Worm (Caenorhabditis elegans) whole organism, L4 larva: ENCODE measurements around the gene ncx-7.

Experiments used
- F10B5.3 ChIP-seq: sonication (generic microtip); optimal IDR thresholded peaks from 2 replicates; lab custom pipeline; 2016; ENCODE audit warnings: mild to moderate bottlenecking, missing genetic modification characterization, missing compliant biosample characterization
- ZK546.5 ChIP-seq, 2 experiments: sonication (generic microtip); optimal IDR thresholded peaks; 2 replicates each; lab custom pipeline; 2017; ENCODE audit warnings: missing biosample characterization in 2 of 2, missing genetic modification characterization in 2 of 2
- dpl-1 ChIP-seq: fragments of 150-350 bp; optimal IDR thresholded peaks from 2 replicates; lab custom pipeline; 2014; ENCODE audit warnings: missing biosample characterization, missing genetic modification reagents, missing genetic modification characterization
- hlh-11 ChIP-seq: fragments of 200-800 bp; sonication (Bioruptor generic); optimal IDR thresholded peaks from 2 replicates; lab custom pipeline; 2018; ENCODE audit warnings: mild to moderate bottlenecking, missing genetic modification characterization, missing compliant biosample characterization
- lsy-2 ChIP-seq, 2 experiments: fragments of 150-350 bp in 1 of 2; sonication (generic microtip) in 1 of 2; optimal IDR thresholded peaks; 2 replicates each; lab custom pipeline; 2014 to 2017; ENCODE audit warnings: missing biosample characterization in 2 of 2, missing genetic modification characterization in 2 of 2
- mdl-1 ChIP-seq, 2 experiments: fragments of 150-350 bp in 1 of 2; sonication (generic microtip) in 1 of 2; optimal IDR thresholded peaks; 2 replicates each; lab custom pipeline; 2014 to 2017; ENCODE audit warnings: missing biosample characterization in 2 of 2, missing genetic modification characterization in 2 of 2
- nhr-11 ChIP-seq: fragments of 150-350 bp; optimal IDR thresholded peaks from 2 replicates; lab custom pipeline; 2014; ENCODE audit warnings: missing biosample characterization, missing genetic modification characterization
- nhr-237 ChIP-seq: sonication (generic microtip); optimal IDR thresholded peaks from 2 replicates; lab custom pipeline; 2017; ENCODE audit warnings: missing biosample characterization, missing genetic modification characterization
- nhr-77 ChIP-seq: fragments of 150-350 bp; optimal IDR thresholded peaks from 2 replicates; lab custom pipeline; 2014; ENCODE audit warnings: missing biosample characterization, missing genetic modification characterization
- pqm-1 ChIP-seq: sonication (generic microtip); optimal IDR thresholded peaks from 2 replicates; lab custom pipeline; 2017; ENCODE audit warnings: missing biosample characterization, missing genetic modification characterization
- unc-39 ChIP-seq: sonication (generic microtip); optimal IDR thresholded peaks from 2 replicates; lab custom pipeline; 2017; ENCODE audit warnings: missing biosample characterization, missing genetic modification characterization

- no peak for TF ChIP-seq lsy-2 (tag; optimal IDR thresholded peaks at IDR 0.05; lab: Kevin White, UChicago)
- TF ChIP-seq dpl-1 (GFP tag; lab: Kevin White, UChicago) = no peak
- TF ChIP-seq pqm-1 (tag; lab: Kevin White, UChicago) = no peak
- no peak for TF ChIP-seq nhr-237 (tag; lab: Kevin White, UChicago)
- TF ChIP-seq hlh-11 (tag; lab: Kevin White, UChicago) = no peak
- TF ChIP-seq mdl-1 (tag; optimal IDR thresholded peaks at IDR 0.05; lab: Kevin White, UChicago) = no peak
- no peak for TF ChIP-seq F10B5.3 (tag; lab: Kevin White, UChicago)
- no peak for TF ChIP-seq ZK546.5 (tag; optimal IDR thresholded peaks at IDR 0.05; lab: Kevin White, UChicago)
- peak; percentile 59 for TF ChIP-seq nhr-11 (tag; lab: Kevin White, UChicago)
- no peak for TF ChIP-seq nhr-77 (tag; lab: Kevin White, UChicago)
- TF ChIP-seq unc-39 (tag; lab: Kevin White, UChicago) = no peak
Measured at ce11 chrIII:9741985-9742384, 21.9 kb upstream of the ncx-7 start.
